Worm (Caenorhabditis elegans) whole organism, L4/young adult: ENCODE results near the gene nuaf-3.
"Not testable (repeated sequence)": the region's sequence is repeated elsewhere in the genome, so short reads cannot be mapped to it uniquely, and the experiment has no call there.

ENCODE experiments used
- W03F9.2 ChIP-seq: fragments of 150-350 bp; optimal IDR thresholded peaks from 2 replicates; lab custom pipeline; 2014; ENCODE audit warnings: missing biosample characterization, missing genetic modification characterization
- dao-5 ChIP-seq: sonication (generic microtip); optimal IDR thresholded peaks from 2 replicates; lab custom pipeline; 2016; ENCODE audit warnings: missing genotype, missing genetic modification characterization, moderate library complexity, missing compliant biosample characterization
- him-1 ChIP-seq: sonication (generic microtip); optimal IDR thresholded peaks from 2 replicates; lab custom pipeline; 2016; ENCODE audit warnings: missing genotype, missing genetic modification reagents, missing genetic modification characterization, missing compliant biosample characterization

Gene nuaf-3

DNA sequence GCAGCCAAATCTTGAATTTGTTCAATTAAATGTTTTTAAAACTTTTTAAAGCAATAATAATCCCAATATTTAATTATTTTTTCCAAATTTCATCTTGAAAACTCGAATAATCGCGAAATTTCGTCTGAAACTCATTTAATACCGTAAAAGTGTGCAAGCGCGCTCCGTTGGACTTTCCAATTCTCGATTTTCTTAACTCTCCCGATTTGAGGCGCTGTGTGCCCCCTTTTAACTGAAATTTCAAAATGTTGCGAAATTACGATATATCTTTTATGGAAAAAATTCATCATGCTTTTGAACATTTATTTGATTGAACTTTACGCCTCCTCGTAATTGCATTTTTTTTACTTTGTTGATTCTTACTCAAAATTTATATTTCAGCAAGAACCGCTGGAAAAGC is 18.3 kb downstream of the nuaf-3 start, which contains the start of gene R07H5.11:
R07H5.11 (plus strand) TSS at position 380 of the 400 bp plus-strand sequence.
- not testable (repeated sequence) for TF ChIP-seq W03F9.2, him-1, dao-5 (tag; lab: Kevin White, UChicago)

DNA sequence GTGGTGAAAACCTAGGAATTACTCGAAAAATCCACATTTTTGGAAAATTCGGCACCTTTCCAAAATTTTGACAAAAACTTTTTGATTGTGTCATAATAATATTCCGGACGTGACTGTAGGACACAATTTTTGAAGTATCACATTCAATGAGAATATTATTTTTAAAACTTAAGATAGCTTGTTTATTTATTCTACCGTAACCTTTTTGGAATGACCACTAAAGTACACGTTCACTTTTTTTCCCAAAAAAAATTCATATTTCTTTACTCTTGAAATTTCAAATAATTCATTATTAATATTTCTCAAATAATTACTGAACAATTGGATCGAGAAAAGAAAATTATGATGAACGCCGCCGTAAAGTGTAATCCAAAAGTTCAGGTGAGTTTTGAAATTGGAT is 23.1 kb downstream of the nuaf-3 start, which contains the start of gene R07H5.9:
R07H5.9 (plus strand) TSS at position 301 of the 400 bp plus-strand sequence.
- TF ChIP-seq him-1 (tag; lab: Kevin White, UChicago) (no peak), W03F9.2 (tag; lab: Kevin White, UChicago) (no peak), dao-5 (tag; lab: Kevin White, UChicago) (no peak)

DNA sequence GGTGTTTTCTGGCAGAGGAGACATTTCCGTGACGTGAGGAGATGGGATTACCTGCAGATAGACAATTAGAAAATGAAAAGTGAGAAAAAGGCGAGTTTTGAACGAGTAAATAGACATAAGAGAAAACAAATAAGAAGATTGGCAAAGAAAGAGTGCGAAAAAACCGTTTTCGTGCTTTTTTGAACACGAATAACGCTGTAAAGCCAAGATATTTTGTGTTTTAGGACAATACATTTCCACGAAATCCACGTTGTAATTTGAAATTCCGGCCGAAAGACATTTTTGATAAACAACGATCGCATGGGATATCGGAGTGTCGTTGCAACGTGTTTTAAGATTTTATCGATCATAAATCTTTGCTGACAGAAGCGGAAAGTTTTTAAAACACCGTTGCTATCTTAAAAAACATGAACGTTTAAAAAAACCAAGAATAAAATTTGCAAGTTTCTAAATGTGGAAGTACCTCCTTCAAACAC is 26.7 kb downstream of the nuaf-3 start, which contains the start of gene adk-1:
adk-1 (minus strand) TSS at position 51 of the 476 bp plus-strand sequence.
- TF ChIP-seq dao-5 (tag; lab: Kevin White, UChicago) (no peak), W03F9.2 (tag; lab: Kevin White, UChicago) (no peak)

DNA sequence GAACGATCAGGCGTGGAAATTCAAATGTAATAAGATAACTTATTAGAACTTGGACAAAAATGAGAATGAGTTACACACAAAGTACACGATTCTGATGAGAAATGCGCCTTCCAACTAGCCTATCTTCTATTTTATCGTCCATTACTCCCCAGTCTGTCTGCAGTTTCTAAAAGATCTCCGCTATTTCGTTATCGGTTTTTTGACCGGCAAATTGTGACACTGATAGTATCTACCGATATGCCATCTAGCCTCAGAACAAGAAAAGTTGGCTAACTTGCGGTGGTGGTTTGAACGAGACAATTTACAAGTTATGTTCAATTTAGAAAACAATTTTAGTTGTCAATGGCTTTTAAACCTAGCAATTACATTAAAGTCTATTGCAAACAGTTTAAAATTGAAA is 27.5 kb downstream of the nuaf-3 start:
- TF ChIP-seq W03F9.2 (tag; lab: Kevin White, UChicago) (no peak), dao-5 (tag; lab: Kevin White, UChicago) (no peak), him-1 (tag; lab: Kevin White, UChicago) (no peak)

DNA sequence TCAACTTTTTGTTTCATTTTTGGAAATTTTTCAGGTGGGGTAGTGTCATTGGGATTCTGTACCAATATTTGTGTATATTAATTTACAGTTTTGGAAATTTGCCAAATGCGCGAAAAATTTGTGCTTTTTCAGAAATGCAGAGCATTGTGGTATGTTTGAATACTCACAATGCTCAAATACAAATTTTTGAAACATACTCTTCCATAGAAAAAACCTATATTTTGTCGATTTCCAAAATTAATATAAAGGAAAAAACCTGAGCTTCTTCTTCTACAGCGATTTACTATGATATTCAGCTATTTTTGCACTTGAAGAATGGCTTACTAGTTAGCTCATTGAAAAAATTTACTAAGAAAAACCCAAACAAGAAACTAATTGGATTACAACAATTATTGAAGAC is 28.9 kb downstream of the nuaf-3 start:
- TF ChIP-seq him-1 (tag; lab: Kevin White, UChicago) = no peak
- no peak for TF ChIP-seq W03F9.2 (tag; lab: Kevin White, UChicago)
- TF ChIP-seq dao-5 (tag; lab: Kevin White, UChicago) = no peak

DNA sequence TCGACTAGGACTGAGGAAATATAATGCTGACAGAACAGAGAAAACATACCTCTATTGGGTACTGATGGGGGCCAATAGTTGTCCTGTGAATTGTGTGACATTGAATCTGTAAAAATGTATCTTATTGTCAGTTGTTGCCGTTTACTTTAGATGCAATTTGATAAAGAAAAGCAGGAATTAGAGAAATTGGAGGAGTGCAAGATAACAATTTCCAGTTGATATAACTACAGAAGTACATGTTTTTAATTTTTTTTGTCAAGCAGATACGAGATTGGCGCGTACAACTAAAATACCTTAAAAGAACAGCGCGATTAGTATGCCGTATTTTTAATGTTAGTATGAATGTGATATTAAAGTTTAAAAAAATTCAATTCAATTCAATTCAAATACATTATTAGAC is 33.9 kb downstream of the nuaf-3 start, which contains the start of gene zip-6:
zip-6 (minus strand) TSS at position 101 of the 400 bp plus-strand sequence.
- TF ChIP-seq him-1 (tag; lab: Kevin White, UChicago) (no peak), dao-5 (tag; lab: Kevin White, UChicago) (no peak), W03F9.2 (tag; lab: Kevin White, UChicago) (no peak)

DNA sequence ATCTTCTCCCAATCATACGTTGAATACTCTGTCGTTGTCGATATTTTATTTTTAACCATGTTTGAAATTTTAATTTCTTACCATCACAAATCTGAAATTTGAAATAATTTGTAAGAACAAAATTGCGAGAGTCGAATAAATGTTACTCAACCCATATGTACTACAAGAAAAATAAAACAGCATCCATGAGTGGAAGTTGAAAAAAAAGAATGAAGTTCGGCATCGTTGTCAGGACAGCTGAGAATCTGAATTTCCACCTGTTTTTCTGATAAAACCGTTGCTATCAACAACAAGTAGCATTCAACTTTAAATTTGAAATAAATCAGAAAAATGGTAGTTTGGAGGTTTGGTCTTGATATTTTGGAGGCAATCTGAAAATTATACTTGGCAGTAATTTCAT is 39.8 kb downstream of the nuaf-3 start, which contains the start of gene C29F4.3:
C29F4.3 (minus strand) TSS at position 101 of the 400 bp plus-strand sequence.
- TF ChIP-seq W03F9.2 (tag; lab: Kevin White, UChicago) (no peak), dao-5 (tag; lab: Kevin White, UChicago) (no peak), him-1 (tag; lab: Kevin White, UChicago) (no peak)

DNA sequence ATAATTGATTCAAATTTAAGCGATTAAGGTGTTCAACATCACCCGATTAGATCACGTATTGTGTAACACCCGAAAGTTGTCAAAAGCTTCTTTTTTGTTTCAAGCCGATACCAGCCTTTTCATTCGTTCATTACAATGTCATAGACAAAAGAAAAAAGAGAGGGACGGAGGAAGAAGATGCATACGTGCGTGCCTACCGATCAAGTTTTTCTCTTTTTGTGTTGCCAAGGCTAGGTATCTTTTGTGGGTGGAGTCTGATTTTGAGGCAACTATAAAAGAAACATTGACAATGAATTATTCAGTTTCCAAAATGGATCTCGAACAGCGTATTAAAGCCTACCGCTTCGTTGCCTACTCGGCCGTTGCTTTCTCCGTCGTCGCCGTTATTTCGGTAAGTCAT is 41.1 kb downstream of the nuaf-3 start, which contains the start of gene col-125:
col-125 (plus strand) TSS at position 301 of the 400 bp plus-strand sequence.
- no peak for TF ChIP-seq W03F9.2 (tag; lab: Kevin White, UChicago)
- TF ChIP-seq dao-5 (tag; lab: Kevin White, UChicago) = no peak
- TF ChIP-seq him-1 (tag; lab: Kevin White, UChicago) = no peak

DNA sequence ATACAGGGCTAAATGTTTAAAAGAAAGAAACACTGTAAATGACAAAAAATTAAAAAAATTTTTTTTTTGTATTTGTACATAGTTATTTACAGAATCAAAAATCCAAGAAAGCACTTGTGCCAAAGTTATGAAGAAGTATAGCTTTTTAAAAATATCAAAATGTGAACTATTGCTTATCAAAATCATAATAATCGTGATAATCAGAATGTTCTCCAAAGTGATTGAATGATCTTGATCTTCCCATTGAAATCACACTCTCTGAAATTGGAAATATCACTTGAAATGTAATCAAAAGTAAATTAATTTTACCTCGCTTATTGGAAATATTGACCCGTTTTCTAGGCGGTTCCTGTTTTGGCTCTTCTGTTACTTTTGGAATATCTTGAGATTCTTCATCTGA is 42.5 kb downstream of the nuaf-3 start:
- TF ChIP-seq dao-5 (tag; lab: Kevin White, UChicago) (no peak), him-1 (tag; lab: Kevin White, UChicago) (no peak), W03F9.2 (tag; lab: Kevin White, UChicago) (no peak)

DNA sequence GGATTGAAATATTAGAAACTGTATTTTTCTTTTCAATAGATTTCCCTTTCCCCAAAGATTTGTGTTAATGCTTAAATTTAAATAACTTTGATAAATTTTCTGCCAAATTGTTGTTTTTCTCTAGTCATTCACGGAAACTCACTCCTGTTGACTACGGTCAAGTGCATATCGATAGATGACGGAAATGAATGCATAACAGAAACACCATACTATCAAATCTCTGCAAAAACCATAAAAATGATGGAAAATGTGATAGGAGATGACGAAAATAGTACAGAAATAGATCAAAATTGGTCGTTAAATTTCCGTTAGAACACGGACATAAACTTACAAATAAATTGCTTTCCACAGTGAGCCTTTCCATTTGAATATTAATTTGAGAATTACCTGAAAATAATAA is 44.9 kb downstream of the nuaf-3 start:
- TF ChIP-seq W03F9.2 (tag; lab: Kevin White, UChicago) (no peak), dao-5 (tag; lab: Kevin White, UChicago) (no peak), him-1 (tag; lab: Kevin White, UChicago) (no peak)

DNA sequence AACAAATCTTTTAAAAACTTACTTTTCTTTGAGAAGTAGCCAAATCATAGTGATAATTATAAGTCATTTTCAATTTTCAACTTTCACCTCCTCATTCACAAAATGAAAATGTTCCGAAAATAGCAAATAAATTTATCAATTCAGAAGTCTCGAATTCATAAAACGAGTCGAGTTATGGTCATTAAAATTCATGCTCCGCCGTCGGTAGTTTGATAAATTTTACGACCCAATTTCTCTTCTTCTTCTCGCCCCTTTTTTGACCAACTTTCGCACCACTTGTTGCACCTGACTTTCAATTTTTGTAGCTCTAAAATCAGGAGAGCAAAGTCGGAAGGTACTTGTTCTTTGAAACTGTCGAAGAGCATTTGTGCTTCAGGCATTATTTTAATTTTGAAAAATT is 46.0 kb downstream of the nuaf-3 start, which contains the start of gene best-7:
best-7 (minus strand) TSS at position 239 of the 400 bp plus-strand sequence.
- TF ChIP-seq dao-5 (tag; lab: Kevin White, UChicago) (no peak), W03F9.2 (tag; lab: Kevin White, UChicago) (no peak), him-1 (tag; lab: Kevin White, UChicago) (no peak)

DNA sequence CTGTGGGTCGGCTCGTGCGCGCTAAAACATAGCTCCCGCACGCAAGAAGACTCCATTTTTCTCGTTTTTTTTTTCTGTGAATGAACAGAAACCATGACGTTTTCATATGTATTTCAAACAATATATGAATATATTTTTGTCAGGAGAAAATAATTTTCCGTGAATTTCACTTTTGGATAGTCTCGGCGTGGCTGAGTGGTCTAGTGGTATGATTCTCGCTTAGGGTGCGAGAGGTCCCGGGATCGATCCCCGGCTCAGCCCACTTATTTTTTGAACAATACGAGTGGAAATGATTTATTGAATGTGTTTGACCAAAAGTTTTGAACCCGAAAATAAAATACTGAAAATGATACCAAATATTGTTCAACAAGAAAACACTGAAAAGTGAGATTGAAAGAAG is 47.3 kb downstream of the nuaf-3 start:
- TF ChIP-seq him-1 (tag; lab: Kevin White, UChicago) (no peak), dao-5 (tag; lab: Kevin White, UChicago) (no peak), W03F9.2 (tag; lab: Kevin White, UChicago) (no peak)
